Fruit fly (Drosophila melanogaster) whole organism: ENCODE results near the gene UBL3.

Experiments
- CG8478 ChIP-seq: fragments of >200 bp; optimal IDR thresholded peaks from 2 replicates; lab custom pipeline; 2018; ENCODE audit warnings: inconsistent platforms
- pan ChIP-seq: fragments of >200 bp; optimal IDR thresholded peaks from 2 replicates; lab custom pipeline; 2017

DNA sequence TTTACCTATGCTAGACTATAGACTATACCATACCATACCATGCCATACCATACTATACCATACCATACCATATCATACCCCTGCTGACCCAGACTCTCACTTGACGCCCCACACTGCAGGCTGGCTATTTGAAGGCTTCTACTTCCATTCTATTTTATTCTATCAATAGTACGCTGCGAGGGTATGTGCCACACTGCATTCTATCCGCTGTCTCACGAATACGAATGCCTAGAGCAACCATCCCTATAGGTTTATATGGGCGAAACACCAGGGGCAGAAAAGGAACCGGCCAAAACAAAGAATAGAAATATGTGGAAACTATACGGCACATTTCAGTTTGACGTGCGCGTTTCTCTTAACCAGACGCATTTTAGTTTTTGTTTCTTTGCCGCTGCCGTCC, 35.2 kb downstream of the UBL3 start:
- TF ChIP-seq CG8478 (lab: Kevin White, UChicago) (no peak), pan (lab: Kevin White, UChicago) (no peak)
